Worm (Caenorhabditis elegans) whole organism, early embryonic: ENCODE data around the gene R07A4.3.

Source experiments
- B0310.2 ChIP-seq: sonication (generic microtip); optimal IDR thresholded peaks from 2 replicates; lab custom pipeline; 2016; ENCODE audit warnings: mild to moderate bottlenecking, missing genetic modification characterization, missing compliant biosample characterization
- F13C5.2 ChIP-seq: sonication (generic microtip); optimal IDR thresholded peaks from 2 replicates; lab custom pipeline; 2017; ENCODE audit warnings: mild to moderate bottlenecking, missing genetic modification characterization, inconsistent platforms, missing compliant biosample characterization
- aly-1 ChIP-seq: sonication (generic microtip); optimal IDR thresholded peaks from 2 replicates; lab custom pipeline; 2016; ENCODE audit warnings: missing genetic modification characterization, missing compliant biosample characterization
- ama-1 ChIP-seq: fragments of 150-350 bp; optimal IDR thresholded peaks from 2 replicates; lab custom pipeline; 2014
- ceh-13 ChIP-seq: fragments of 200-800 bp; sonication (Bioruptor generic); optimal IDR thresholded peaks from 2 replicates; lab custom pipeline; 2018; ENCODE audit warnings: mild to moderate bottlenecking, missing genetic modification characterization, missing compliant biosample characterization
- ceh-36 ChIP-seq: sonication (generic microtip); optimal IDR thresholded peaks from 2 replicates; lab custom pipeline; 2016; ENCODE audit warnings: missing genetic modification characterization, inconsistent platforms, missing compliant biosample characterization
- ets-7 ChIP-seq: sonication (generic microtip); optimal IDR thresholded peaks from 2 replicates; lab custom pipeline; 2016; ENCODE audit warnings: missing genotype, missing genetic modification characterization, missing compliant biosample characterization
- flt-1 ChIP-seq: fragments of 200-800 bp; sonication (Bioruptor generic); IDR thresholded peaks from 2 replicates; pipeline ENCODE4 v1.3.6; 2022; ENCODE audit warnings: missing genetic modification characterization, missing compliant biosample characterization
- hmbx-1 ChIP-seq: sonication (generic microtip); optimal IDR thresholded peaks from 2 replicates; lab custom pipeline; 2016; ENCODE audit warnings: mild to moderate bottlenecking, missing genetic modification characterization, missing compliant biosample characterization
- hmg-4 ChIP-seq: fragments of 200-800 bp; sonication (Bioruptor generic); optimal IDR thresholded peaks from 2 replicates; lab custom pipeline; 2018; ENCODE audit warnings: mild to moderate bottlenecking, missing genetic modification characterization, missing compliant biosample characterization
- hnd-1 ChIP-seq: sonication (generic microtip); optimal IDR thresholded peaks from 2 replicates; lab custom pipeline; 2016; ENCODE audit warnings: missing genetic modification characterization, missing compliant biosample characterization
- pes-1 ChIP-seq: fragments of 200-800 bp; sonication (Bioruptor generic); IDR thresholded peaks from 2 replicates; pipeline ENCODE4 v1.3.6; 2022; ENCODE audit warnings: missing genetic modification reagents, missing genetic modification characterization, missing compliant biosample characterization
- scrt-1 ChIP-seq: fragments of 200-800 bp; sonication (Bioruptor generic); IDR thresholded peaks from 2 replicates; pipeline ENCODE4 v1.3.6; 2022; ENCODE audit warnings: missing genetic modification characterization, missing compliant biosample characterization
- sea-1 ChIP-seq: fragments of 200-800 bp; sonication (Bioruptor generic); conservative IDR thresholded peaks from 2 replicates; pipeline ENCODE4 v1.3.6; 2022; ENCODE audit warnings: missing genetic modification characterization, missing compliant biosample characterization
- tbx-11 ChIP-seq: fragments of 200-800 bp; sonication (Bioruptor generic); IDR thresholded peaks from 2 replicates; pipeline ENCODE4 v1.3.6; 2022; ENCODE audit warnings: missing genetic modification characterization, missing compliant biosample characterization
- tbx-37 ChIP-seq: fragments of 200-800 bp; sonication (Bioruptor generic); conservative IDR thresholded peaks from 2 replicates; pipeline ENCODE4 v1.3.6; 2022; ENCODE audit warnings: missing genetic modification reagents, missing genetic modification characterization, missing compliant biosample characterization
- tra-4 ChIP-seq: sonication (generic microtip); optimal IDR thresholded peaks from 2 replicates; lab custom pipeline; 2017; ENCODE audit warnings: missing genetic modification characterization, missing compliant biosample characterization

The R07A4.3 gene

DNA sequence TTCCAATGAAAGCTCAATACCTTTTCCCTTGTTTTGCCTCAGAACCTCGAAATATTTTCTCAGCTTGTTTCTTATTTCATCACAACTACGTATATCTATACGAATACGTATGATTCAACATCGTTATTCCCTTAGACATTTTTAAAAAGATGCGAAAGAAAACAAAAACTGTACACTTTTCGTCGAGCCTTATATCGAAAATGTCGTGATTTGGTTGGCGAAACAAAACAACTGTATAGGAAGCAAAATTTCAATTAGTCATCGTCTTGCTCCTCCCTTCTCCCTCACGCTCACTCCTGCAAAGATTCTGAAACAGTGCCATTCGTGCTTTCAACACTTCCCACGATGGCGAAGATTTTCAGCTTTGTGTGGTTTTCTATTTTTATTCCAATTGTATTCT, 33.7 kb downstream of the R07A4.3 start, which contains the start of gene ttr-14:
TSS of gene ttr-14 (plus strand) at position 301 of the 400 bp plus-strand sequence.
- no peak for TF ChIP-seq hmbx-1
- TF ChIP-seq hmg-4 (GFP tag; lab: Kevin White, UChicago), result no peak
- TF ChIP-seq ceh-13 (GFP tag; lab: Kevin White, UChicago), result no peak
- no peak for TF ChIP-seq ets-7 (tag; lab: Kevin White, UChicago)
- TF ChIP-seq tra-4, result no peak
- no peak for TF ChIP-seq tbx-37 (GFP tag; lab: Robert Waterston, UW)
- no peak for TF ChIP-seq ceh-36 (tag; lab: Kevin White, UChicago)
- TF ChIP-seq scrt-1, result no peak
- TF ChIP-seq ama-1, result no peak
- TF ChIP-seq tbx-11 (GFP tag; lab: Robert Waterston, UW), result no peak
- TF ChIP-seq pes-1 (GFP tag; lab: Robert Waterston, UW), result no peak
- no peak for TF ChIP-seq B0310.2
- no peak for TF ChIP-seq sea-1 (GFP tag; lab: Robert Waterston, UW)
- no peak for TF ChIP-seq flt-1 (GFP tag; lab: Robert Waterston, UW)

DNA sequence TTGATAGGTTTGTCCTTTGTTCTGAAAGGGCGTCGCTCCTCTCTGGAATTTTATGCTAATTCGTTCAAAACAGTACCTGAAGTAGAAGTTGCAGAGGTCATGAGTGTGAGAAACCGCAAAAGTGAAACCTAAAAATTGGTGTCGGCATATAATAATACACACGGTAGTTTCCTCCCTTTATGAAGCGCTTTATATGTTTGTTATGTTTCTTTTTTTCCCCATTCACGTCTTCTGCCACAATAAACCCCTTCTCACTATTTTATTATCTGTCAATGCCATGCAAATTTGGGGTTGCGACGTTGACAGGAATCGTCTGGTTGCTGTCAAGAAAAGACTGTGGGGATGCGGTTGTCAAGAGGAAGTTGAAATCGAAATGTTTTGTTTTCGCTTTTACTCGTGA, 38.9 kb downstream of the R07A4.3 start, which contains the start of gene vap-2:
TSS of gene vap-2 (minus strand) at position 101 of the 400 bp plus-strand sequence.
- TF ChIP-seq sea-1 (GFP tag; lab: Robert Waterston, UW) (no peak), tra-4 (no peak), aly-1 (no peak), hmbx-1 (no peak), tbx-37 (GFP tag; lab: Robert Waterston, UW) (no peak), pes-1 (GFP tag; lab: Robert Waterston, UW) (no peak), B0310.2 (no peak), F13C5.2 (tag; lab: Kevin White, UChicago) (no peak), ceh-36 (tag; lab: Kevin White, UChicago) (no peak), hnd-1 (no peak), ceh-13 (GFP tag; lab: Kevin White, UChicago) (no peak), ama-1 (no peak), ets-7 (tag; lab: Kevin White, UChicago) (no peak), tbx-11 (GFP tag; lab: Robert Waterston, UW) (no peak), scrt-1 (no peak), hmg-4 (GFP tag; lab: Kevin White, UChicago) (no peak), flt-1 (GFP tag; lab: Robert Waterston, UW) (no peak)

- no peak for TF ChIP-seq aly-1
- no peak for TF ChIP-seq scrt-1
- TF ChIP-seq B0310.2, result no peak
- no peak for TF ChIP-seq hnd-1
- TF ChIP-seq ceh-36 (tag; lab: Kevin White, UChicago), result no peak
- no peak for TF ChIP-seq flt-1 (GFP tag; lab: Robert Waterston, UW)
- no peak for TF ChIP-seq tbx-37 (GFP tag; lab: Robert Waterston, UW)
- no peak for TF ChIP-seq F13C5.2 (tag; lab: Kevin White, UChicago)
- no peak for TF ChIP-seq tbx-11 (GFP tag; lab: Robert Waterston, UW)
- no peak for TF ChIP-seq hmg-4 (GFP tag; lab: Kevin White, UChicago)
- no peak for TF ChIP-seq pes-1 (GFP tag; lab: Robert Waterston, UW)
- TF ChIP-seq tra-4, result no peak
- TF ChIP-seq hmbx-1, result no peak
- TF ChIP-seq sea-1 (GFP tag; lab: Robert Waterston, UW), result no peak
These were observed 41.1 kb downstream of the R07A4.3 start, which contains the start of gene T05A10.6 for ce11 chrX:10794647-10795046. T05A10.6 (minus strand) TSS chrX:10794747.

ce11 chrX:10804441-10804840, 50.9 kb downstream of the R07A4.3 start, which contains the start of gene F31B12.4:
F31B12.4 (plus strand) TSS chrX:10804741.
- TF ChIP-seq aly-1, result no peak
- no peak for TF ChIP-seq pes-1 (GFP tag; lab: Robert Waterston, UW)
- TF ChIP-seq ets-7 (tag; lab: Kevin White, UChicago), result no peak
- no peak for TF ChIP-seq tbx-11 (GFP tag; lab: Robert Waterston, UW)
- TF ChIP-seq B0310.2, result no peak
- no peak for TF ChIP-seq hmg-4 (GFP tag; lab: Kevin White, UChicago)
- TF ChIP-seq ceh-13 (GFP tag; lab: Kevin White, UChicago), result no peak
- TF ChIP-seq F13C5.2 (tag; lab: Kevin White, UChicago), result no peak
